Worm (Caenorhabditis elegans): Measurements from ENCODE around the gene C43D7.8.

The C43D7.8 gene

ce11 chrV:19351944-19352343 lies 40.7 kb upstream of the C43D7.8 start:
- TF ChIP-seq athp-1 (tag; optimal IDR thresholded peaks at IDR 0.05): no peak
- TF ChIP-seq lsl-1 (GFP tag; optimal IDR thresholded peaks at IDR 0.05): no peak
- TF ChIP-seq mcd-1 (GFP tag; IDR thresholded peaks at IDR 0.05): no peak
- TF ChIP-seq cebp-1 (GFP tag; IDR thresholded peaks at IDR 0.05): no peak
- TF ChIP-seq cebp-1 (tag; optimal IDR thresholded peaks at IDR 0.05): peak; percentile 6

DNA sequence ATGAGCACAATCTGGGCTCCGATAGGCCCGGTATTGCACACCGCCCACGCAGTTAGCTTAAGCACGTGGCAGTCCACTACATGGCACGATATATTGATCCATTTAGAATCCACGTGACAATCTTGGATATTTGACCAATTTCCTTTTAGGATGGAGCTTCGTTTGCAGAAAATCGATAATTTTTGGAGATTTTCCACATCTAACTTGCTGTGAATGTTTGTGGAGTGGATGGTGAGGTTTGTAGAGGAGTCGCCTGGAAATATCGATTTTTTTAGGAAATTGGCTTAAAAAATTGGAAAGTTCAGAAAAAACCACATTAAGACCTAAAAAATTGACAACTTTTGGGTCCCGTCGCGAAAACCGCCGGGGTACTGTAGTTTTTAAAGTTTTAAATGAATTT lies 26.0 kb upstream of the C43D7.8 start:
- TF ChIP-seq ets-4 (GFP tag; optimal IDR thresholded peaks at IDR 0.05) (no peak), pha-4 (tag; optimal IDR thresholded peaks at IDR 0.05) (no peak), unc-130 (GFP tag; optimal IDR thresholded peaks at IDR 0.05) (no peak)

DNA sequence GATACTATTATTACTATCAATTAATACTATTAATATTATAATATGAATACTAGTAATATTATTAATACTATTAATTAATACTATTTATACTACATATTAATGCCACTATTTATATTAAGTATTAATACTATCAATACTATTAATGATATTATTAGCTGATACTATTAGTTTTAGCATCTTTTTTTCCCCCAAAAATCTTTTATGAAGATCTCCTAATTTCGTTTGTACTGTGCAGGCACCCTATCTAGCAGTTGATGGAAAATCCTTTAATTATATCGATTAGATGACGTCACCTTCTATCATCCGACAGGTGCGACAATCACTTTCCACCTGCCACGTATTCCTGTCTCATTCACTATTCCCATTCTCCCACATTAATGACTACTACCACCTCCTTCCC lies 18.0 kb upstream of the C43D7.8 start, which contains the start of gene fbxb-65:
Gene fbxb-65 (plus strand): TSS at position 301 of the 400 bp plus-strand sequence.
- TF ChIP-seq hlh-12 (tag; optimal IDR thresholded peaks at IDR 0.05): no peak
- TF ChIP-seq C06A6.2 (GFP tag; conservative IDR thresholded peaks at IDR 0.05): no peak
- TF ChIP-seq ama-1 (optimal IDR thresholded peaks at IDR 0.05): no peak
- no peak for TF ChIP-seq ama-1 (GFP tag; optimal IDR thresholded peaks at IDR 0.05)
- no peak for TF ChIP-seq die-1 (tag; optimal IDR thresholded peaks at IDR 0.05)
- no peak for TF ChIP-seq F33H1.4 (GFP tag; IDR thresholded peaks at IDR 0.05)
- no peak for TF ChIP-seq him-1 (tag; optimal IDR thresholded peaks at IDR 0.05)
- TF ChIP-seq ztf-6 (GFP tag; IDR thresholded peaks at IDR 0.05): no peak
- no peak for TF ChIP-seq snpc-1.3 (tag; optimal IDR thresholded peaks at IDR 0.05; ENCODE audit: insufficient read depth)
- no peak for TF ChIP-seq lsy-27 (tag; optimal IDR thresholded peaks at IDR 0.05; ENCODE audit: borderline replicate concordance, insufficient read depth)
- no peak for TF ChIP-seq F55B11.4 (tag; optimal IDR thresholded peaks at IDR 0.05; ENCODE audit: borderline replicate concordance, insufficient read depth)
- no peak for TF ChIP-seq rpc-1 (optimal IDR thresholded peaks at IDR 0.05)
- no peak for TF ChIP-seq rpc-1 (tag; optimal IDR thresholded peaks at IDR 0.05)
- no peak for TF ChIP-seq mcd-1 (GFP tag; IDR thresholded peaks at IDR 0.05)

DNA sequence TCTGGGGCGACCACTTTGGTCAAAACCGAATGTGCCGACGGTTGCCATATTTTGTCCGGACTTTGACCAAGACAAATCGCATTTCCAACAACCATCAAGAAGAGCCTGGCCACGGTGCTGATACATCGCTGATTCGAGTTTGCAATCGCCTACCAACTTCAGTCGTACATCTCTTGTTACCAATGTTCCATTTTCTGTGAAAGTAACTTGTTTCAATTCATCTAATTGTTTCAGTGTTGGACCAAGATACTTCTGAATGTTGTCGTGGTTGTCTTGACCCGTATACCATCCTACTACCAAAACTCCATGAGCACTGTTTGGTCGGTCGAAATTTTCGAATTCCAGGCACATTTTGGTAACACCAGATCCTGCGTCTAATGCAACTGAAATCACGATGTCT lies 14.1 kb upstream of the C43D7.8 start:
- no peak for TF ChIP-seq F57A8.1 (GFP tag; optimal IDR thresholded peaks at IDR 0.05)
- no peak for TF ChIP-seq egl-18 (GFP tag; IDR thresholded peaks at IDR 0.05)
- TF ChIP-seq snpc-4 (GFP tag; optimal IDR thresholded peaks at IDR 0.05): no peak
- TF ChIP-seq snpc-4 (tag; optimal IDR thresholded peaks at IDR 0.05): no peak
- no peak for TF ChIP-seq D2030.7 (GFP tag; IDR thresholded peaks at IDR 0.05)
- TF ChIP-seq Y53F4B.3 (GFP tag; IDR thresholded peaks at IDR 0.05): no peak
- TF ChIP-seq Y53G8AR.9 (GFP tag; conservative IDR thresholded peaks at IDR 0.05): no peak
- TF ChIP-seq athp-1 (tag; optimal IDR thresholded peaks at IDR 0.05): no peak
- TF ChIP-seq C06A6.2 (GFP tag; conservative IDR thresholded peaks at IDR 0.05): no peak
- no peak for TF ChIP-seq mcd-1 (GFP tag; IDR thresholded peaks at IDR 0.05)
- TF ChIP-seq tlf-1 (GFP tag; optimal IDR thresholded peaks at IDR 0.05): no peak
- TF ChIP-seq madf-3 (GFP tag; IDR thresholded peaks at IDR 0.05): no peak
- no peak for TF ChIP-seq ama-1 (optimal IDR thresholded peaks at IDR 0.05)
- TF ChIP-seq ama-1 (GFP tag; optimal IDR thresholded peaks at IDR 0.05): no peak
- no peak for TF ChIP-seq attf-3 (GFP tag; conservative IDR thresholded peaks at IDR 0.05)
- no peak for TF ChIP-seq mel-28 (tag; optimal IDR thresholded peaks at IDR 0.05; ENCODE audit: borderline replicate concordance)
- TF ChIP-seq aptf-2 (GFP tag; conservative IDR thresholded peaks at IDR 0.05): no peak
- TF ChIP-seq xnd-1 (tag; optimal IDR thresholded peaks at IDR 0.05): no peak
- no peak for TF ChIP-seq egrh-3 (GFP tag; IDR thresholded peaks at IDR 0.05)

All from whole organism, young adult.